Fruit fly (Drosophila melanogaster): ENCODE results near the gene CG43219.

CG43219 gene

dm6 chr3L:21239999-21240509 lies 19.9 kb downstream of the CG43219 start (continued):
- 0 out of 2 replicates have a peak, but pooled peaks have one; percentile 14 for TF ChIP-seq bowl (GFP tag; IDR thresholded peaks at IDR 0.05)
- no peak for TF ChIP-seq cato (GFP tag; optimal IDR thresholded peaks at IDR 0.05; ENCODE audit: borderline replicate concordance)
- TF ChIP-seq CG8359 (GFP tag; optimal IDR thresholded peaks at IDR 0.05; ENCODE audit: borderline replicate concordance), result no peak
- TF ChIP-seq psq (GFP tag; optimal IDR thresholded peaks at IDR 0.05), result peak; percentile 77
- no peak for TF ChIP-seq Gsc (GFP tag; IDR thresholded peaks at IDR 0.05)
- no peak for TF ChIP-seq Bdp1 (GFP tag; optimal IDR thresholded peaks at IDR 0.05)
- no peak for TF ChIP-seq lov (optimal IDR thresholded peaks at IDR 0.05)
- TF ChIP-seq lov (GFP tag; IDR thresholded peaks at IDR 0.05), result no peak
- no peak for TF ChIP-seq dan (GFP tag; IDR thresholded peaks at IDR 0.05)
- TF ChIP-seq ac (GFP tag; optimal IDR thresholded peaks at IDR 0.05), result no peak
- no peak for TF ChIP-seq CG33213 (GFP tag; optimal IDR thresholded peaks at IDR 0.05)
- no peak for TF ChIP-seq CG11696 (GFP tag; IDR thresholded peaks at IDR 0.05)
- TF ChIP-seq ase (GFP tag; IDR thresholded peaks at IDR 0.05), result no peak
- TF ChIP-seq Scr (GFP tag; IDR thresholded peaks at IDR 0.05; ENCODE audit: partially characterized antibody), result peak; percentile 31; the same call in 1 of the 2 replicates
- no peak for TF ChIP-seq hkb (optimal IDR thresholded peaks at IDR 0.05)
- TF ChIP-seq hkb (GFP tag; IDR thresholded peaks at IDR 0.05), result peak; percentile 40; the same call in 1 of the 2 replicates
- TF ChIP-seq insv (GFP tag; optimal IDR thresholded peaks at IDR 0.05), result no peak
- no peak for TF ChIP-seq CG14050 (GFP tag; IDR thresholded peaks at IDR 0.05)
- TF ChIP-seq CG3726 (GFP tag; IDR thresholded peaks at IDR 0.05), result no peak; the same call in 2 of the 3 replicates
- TF ChIP-seq CG11723 (GFP tag; optimal IDR thresholded peaks at IDR 0.05), result no peak
- no peak for TF ChIP-seq CG12236 (GFP tag; optimal IDR thresholded peaks at IDR 0.05)
- TF ChIP-seq Xbp1 (GFP tag; optimal IDR thresholded peaks at IDR 0.05), result peak; percentile 11
- peak; percentile 56 for TF ChIP-seq scrt (GFP tag; optimal IDR thresholded peaks at IDR 0.05)
- no peak for TF ChIP-seq CG1024 (GFP tag; IDR thresholded peaks at IDR 0.05)
- TF ChIP-seq Dek (tag; optimal IDR thresholded peaks at IDR 0.05), result no peak
- TF ChIP-seq tna (GFP tag; IDR thresholded peaks at IDR 0.05; ENCODE audit: partially characterized antibody), result peak; percentile 20; the same call in 1 of the 2 replicates
- TF ChIP-seq sna (GFP tag; IDR thresholded peaks at IDR 0.05; ENCODE audit: partially characterized antibody), result peak; percentile 48; the same call in 1 of the 2 replicates
- no peak for TF ChIP-seq slp2 (GFP tag; optimal IDR thresholded peaks at IDR 0.05)
- TF ChIP-seq CG3407 (GFP tag; optimal IDR thresholded peaks at IDR 0.05), result no peak
- no peak for TF ChIP-seq CG11247 (GFP tag; IDR thresholded peaks at IDR 0.05)
- no peak for TF ChIP-seq Camta (GFP tag; optimal IDR thresholded peaks at IDR 0.05)
- no peak for TF ChIP-seq CG10209 (GFP tag; optimal IDR thresholded peaks at IDR 0.05)
- peak; percentile 57 for TF ChIP-seq MTF-1 (GFP tag; optimal IDR thresholded peaks at IDR 0.05; ENCODE audit: borderline replicate concordance)
- no peak for TF ChIP-seq Oli (tag; optimal IDR thresholded peaks at IDR 0.05)
- TF ChIP-seq dpn (GFP tag; optimal IDR thresholded peaks at IDR 0.05), result no peak
- peak; percentile 12 for TF ChIP-seq CG8478 (optimal IDR thresholded peaks at IDR 0.05)
- no peak for TF ChIP-seq CG6254 (GFP tag; optimal IDR thresholded peaks at IDR 0.05)
- no peak for TF ChIP-seq NK7.1 (GFP tag; optimal IDR thresholded peaks at IDR 0.05)
- TF ChIP-seq pfk (GFP tag; optimal IDR thresholded peaks at IDR 0.05), result no peak
- TF ChIP-seq CG8388 (GFP tag; optimal IDR thresholded peaks at IDR 0.05), result no peak
- no peak for TF ChIP-seq Ets65A (GFP tag)
- TF ChIP-seq danr (GFP tag; IDR thresholded peaks at IDR 0.05), result no peak
- no peak for TF ChIP-seq Sry-β (GFP tag; optimal IDR thresholded peaks at IDR 0.05)
- no peak for TF ChIP-seq luna (GFP tag; optimal IDR thresholded peaks at IDR 0.05)
- no peak for TF ChIP-seq esg (GFP tag; conservative IDR thresholded peaks at IDR 0.05)
- no peak for TF ChIP-seq ash1 (GFP tag; optimal IDR thresholded peaks at IDR 0.05)
- TF ChIP-seq CG42726 (GFP tag; IDR thresholded peaks at IDR 0.05; ENCODE audit: partially characterized antibody), result peak; percentile 73
- TF ChIP-seq CG4820 (GFP tag; optimal IDR thresholded peaks at IDR 0.05), result no peak
- TF ChIP-seq PHDP (tag; optimal IDR thresholded peaks at IDR 0.05), result no peak
- TF ChIP-seq CG1603 (tag; optimal IDR thresholded peaks at IDR 0.05), result peak; percentile 20
- peak in 1 of 2 experiments; percentile 29 for TF ChIP-seq Eip74EF (GFP tag; optimal IDR thresholded peaks at IDR 0.05)

Data from whole organism, embryonic.